Worm (Caenorhabditis elegans) whole organism, L1 larva: ENCODE results near the gene znf-706.

Experiments used
- aly-2 ChIP-seq: fragments of 150-350 bp; optimal IDR thresholded peaks from 2 replicates; lab custom pipeline; 2014; ENCODE audit warnings: missing biosample characterization, missing genetic modification characterization
- lir-3 ChIP-seq: sonication (generic microtip); optimal IDR thresholded peaks from 2 replicates; lab custom pipeline; 2016; ENCODE audit warnings: mild to moderate bottlenecking, missing genetic modification characterization, moderate library complexity, missing compliant biosample characterization; ENCODE audit not compliant: poor library complexity
- lsy-2 ChIP-seq, 2 experiments: fragments of 150-350 bp; optimal IDR thresholded peaks; 2 replicates each; lab custom pipeline; 2014; ENCODE audit warnings: missing biosample characterization in 2 of 2, missing genetic modification characterization in 2 of 2
- nhr-76 ChIP-seq: sonication (generic microtip); optimal IDR thresholded peaks from 2 replicates; lab custom pipeline; 2017; ENCODE audit warnings: missing biosample characterization, missing genetic modification characterization
- nhr-84 ChIP-seq: sonication (generic microtip); optimal IDR thresholded peaks from 2 replicates; lab custom pipeline; 2017; ENCODE audit warnings: missing biosample characterization, missing genetic modification characterization
- pag-3 ChIP-seq: sonication (generic microtip); optimal IDR thresholded peaks from 2 replicates; lab custom pipeline; 2017; ENCODE audit warnings: missing genetic modification characterization, mild to moderate bottlenecking, missing compliant biosample characterization, antibody characterized with exemption, borderline replicate concordance; ENCODE audit not compliant: insufficient read depth
- unc-62 ChIP-seq: fragments of 150-350 bp; optimal IDR thresholded peaks from 2 replicates; lab custom pipeline; 2014; ENCODE audit warnings: missing biosample characterization, missing genetic modification reagents, missing genetic modification characterization
- ztf-4 ChIP-seq: fragments of 150-350 bp; optimal IDR thresholded peaks from 2 replicates; lab custom pipeline; 2014; ENCODE audit warnings: missing biosample characterization, missing genetic modification characterization

DNA sequence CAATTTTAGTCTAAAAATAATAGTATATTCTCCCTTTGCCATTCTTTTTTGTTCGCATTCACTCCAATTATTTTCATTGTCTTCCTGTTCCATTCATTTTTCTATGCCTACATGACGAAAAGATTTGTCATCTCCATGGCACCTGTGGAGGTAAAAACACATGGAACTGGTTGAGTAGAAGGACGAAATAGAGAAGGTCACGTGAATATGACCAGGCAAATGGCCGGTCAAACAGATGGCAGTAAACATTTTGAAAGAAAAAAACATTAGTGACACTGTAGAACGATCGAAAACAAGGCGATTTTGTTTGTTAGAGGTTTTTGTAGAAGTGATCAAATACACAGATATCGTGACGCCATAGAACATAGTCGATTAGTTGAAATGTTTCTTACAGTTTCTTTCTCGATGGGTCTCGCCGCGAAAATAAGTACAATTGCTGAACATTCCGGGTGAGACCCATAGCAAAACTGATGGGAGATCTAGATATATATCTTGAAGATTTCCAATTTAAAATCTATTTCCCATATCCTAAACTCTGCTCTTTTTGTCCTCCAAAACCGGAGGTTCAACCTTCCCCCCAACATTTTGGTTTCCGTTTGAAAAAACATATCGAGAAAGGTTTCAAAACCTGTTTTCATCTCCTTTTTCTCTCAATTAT is 5.4 kb downstream of the znf-706 start:
- TF ChIP-seq pag-3 (no peak), unc-62 (GFP tag; lab: Kevin White, UChicago) (no peak), nhr-76 (tag; lab: Kevin White, UChicago) (no peak), aly-2 (tag; lab: Kevin White, UChicago) (no peak), nhr-84 (tag; lab: Kevin White, UChicago) (no peak), lir-3 (no peak), ztf-4 (tag; lab: Kevin White, UChicago) (no peak), lsy-2 (tag; optimal IDR thresholded peaks at IDR 0.05; lab: Kevin White, UChicago) (peak; percentile 7 to 26)
